Fruit fly (Drosophila melanogaster) whole organism, pupa: ENCODE measurements around the gene CG43094.
A peak's percentile ranks its signal among the peaks of the same experiment; 100 is the strongest.

ENCODE experiments used
- CG10348 ChIP-seq: fragments of 200-800 bp; sonication (Bioruptor generic); IDR thresholded peaks from 2 replicates; pipeline ENCODE4 v1.3.6; 2022; ENCODE audit warnings: missing biosample characterization, missing genetic modification characterization
- CG12605 ChIP-seq: fragments of 200-800 bp; sonication (Bioruptor generic); IDR thresholded peaks from 2 replicates; pipeline ENCODE4 v1.3.6; 2022; ENCODE audit warnings: missing biosample characterization, missing genetic modification characterization
- CG13204 ChIP-seq: fragments of 200-800 bp; sonication (Bioruptor generic); optimal IDR thresholded peaks from 2 replicates; lab custom pipeline; 2018; ENCODE audit warnings: missing biosample characterization, mild to moderate bottlenecking, missing genetic modification characterization, moderate library complexity
- CG14655 ChIP-seq: fragments of 200-800 bp; sonication (Bioruptor generic); optimal IDR thresholded peaks from 3 replicates; lab custom pipeline; 2017; ENCODE audit warnings: mild to moderate bottlenecking, missing biosample characterization, missing genetic modification reagents, missing genetic modification characterization
- CG15710 ChIP-seq: fragments of 200-800 bp; sonication (Bioruptor generic); optimal IDR thresholded peaks from 2 replicates; lab custom pipeline; 2018; ENCODE audit warnings: missing biosample characterization, mild to moderate bottlenecking, missing genetic modification characterization, moderate library complexity
- CG17806 ChIP-seq: fragments of 200-800 bp; sonication (Bioruptor generic); optimal IDR thresholded peaks from 2 replicates; lab custom pipeline; 2018; ENCODE audit warnings: missing biosample characterization, mild to moderate bottlenecking, missing genetic modification characterization, moderate library complexity
- CG32121 ChIP-seq: fragments of 200-800 bp; sonication (Bioruptor generic); IDR thresholded peaks from 2 replicates; pipeline ENCODE4 v1.3.6; 2022; ENCODE audit warnings: missing biosample characterization, missing genetic modification characterization
- CG34367 ChIP-seq: fragments of 200-800 bp; sonication (Bioruptor generic); optimal IDR thresholded peaks from 2 replicates; lab custom pipeline; 2018; ENCODE audit warnings: missing biosample characterization, mild to moderate bottlenecking, missing genetic modification characterization
- CG4496 ChIP-seq: fragments of 200-800 bp; sonication (Bioruptor generic); IDR thresholded peaks from 3 replicates; pipeline ENCODE4 v1.3.6; 2022; ENCODE audit warnings: missing biosample characterization, missing genetic modification characterization
- CG8159 ChIP-seq: fragments of 200-800 bp; sonication (Bioruptor generic); optimal IDR thresholded peaks from 3 replicates; lab custom pipeline; 2018; ENCODE audit warnings: missing biosample characterization, mild to moderate bottlenecking, missing genetic modification characterization, moderate library complexity
- CG8301 ChIP-seq: fragments of 200-800 bp; sonication (Bioruptor generic); optimal IDR thresholded peaks from 2 replicates; lab custom pipeline; 2018; ENCODE audit warnings: missing biosample characterization, mild to moderate bottlenecking, missing genetic modification characterization
- CG9948 ChIP-seq: fragments of 200-800 bp; sonication (Bioruptor generic); optimal IDR thresholded peaks from 2 replicates; lab custom pipeline; 2018; ENCODE audit warnings: missing biosample characterization, mild to moderate bottlenecking, missing genetic modification characterization, moderate library complexity
- D1 ChIP-seq: fragments of 200-800 bp; sonication (Bioruptor generic); optimal IDR thresholded peaks from 2 replicates; lab custom pipeline; 2018; ENCODE audit warnings: missing biosample characterization, mild to moderate bottlenecking, missing genetic modification characterization, moderate library complexity
- EcR ChIP-seq: fragments of 200-800 bp; sonication (Bioruptor generic); optimal IDR thresholded peaks from 3 replicates; lab custom pipeline; 2019; ENCODE audit warnings: missing biosample characterization, missing genetic modification characterization, mild to moderate bottlenecking, moderate library complexity, missing genetic modification reagents
- Ets98B ChIP-seq: fragments of 200-800 bp; sonication (Bioruptor generic); IDR thresholded peaks from 2 replicates; pipeline ENCODE4 v1.3.6; 2022; ENCODE audit warnings: missing biosample characterization, missing genetic modification characterization
- Pif1A ChIP-seq: fragments of 200-800 bp; sonication (Bioruptor generic); optimal IDR thresholded peaks from 3 replicates; lab custom pipeline; 2016; ENCODE audit warnings: missing biosample characterization, missing genetic modification characterization
- Pif1B ChIP-seq: fragments of 200-800 bp; sonication (Bioruptor generic); optimal IDR thresholded peaks from 3 replicates; lab custom pipeline; 2016; ENCODE audit warnings: missing biosample characterization, missing genetic modification characterization
- Snoo ChIP-seq: fragments of 200-800 bp; sonication (Bioruptor generic); optimal IDR thresholded peaks from 3 replicates; lab custom pipeline; 2017; ENCODE audit warnings: missing biosample characterization, mild to moderate bottlenecking, missing genetic modification characterization, inconsistent platforms
- fd96Ca ChIP-seq: fragments of 200-800 bp; sonication (Bioruptor generic); IDR thresholded peaks from 3 replicates; pipeline ENCODE4 v1.3.6; 2022; ENCODE audit warnings: missing biosample characterization, missing genetic modification characterization
- gl ChIP-seq: fragments of 200-800 bp; sonication (Bioruptor generic); optimal IDR thresholded peaks from 2 replicates; lab custom pipeline; 2018; ENCODE audit warnings: missing biosample characterization, mild to moderate bottlenecking, missing genetic modification characterization
- rn ChIP-seq: fragments of 200-800 bp; sonication (Bioruptor generic); IDR thresholded peaks from 2 replicates; pipeline ENCODE4 v1.3.6; 2022; ENCODE audit warnings: missing biosample characterization, missing genetic modification characterization

Gene CG43094

DNA sequence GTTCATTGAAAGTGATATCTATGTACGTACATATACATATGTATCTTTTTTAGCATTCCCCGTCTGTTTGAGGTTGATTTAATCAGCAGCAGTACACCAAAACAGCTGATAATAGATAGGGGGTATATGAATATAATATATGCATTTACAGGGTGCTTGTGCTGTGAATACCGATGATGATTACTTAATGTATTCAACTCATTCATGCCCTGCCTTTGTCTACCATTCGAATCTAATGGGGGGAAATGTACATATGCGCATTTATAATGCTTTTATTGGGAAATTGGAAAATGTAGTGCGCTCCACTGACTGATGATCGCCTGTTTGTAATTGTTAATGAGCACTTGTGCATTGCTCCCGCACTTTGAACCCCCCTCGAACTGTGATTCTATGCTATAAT, 9.3 kb upstream of the CG43094 start:
- TF ChIP-seq gl (no peak), CG32121 (GFP tag; lab: Robert Waterston, UW) (0 out of 2 replicates have a peak, but pooled peaks have one; percentile 20), CG4496 (GFP tag; lab: Robert Waterston, UW) (peak; percentile 34; the same call in 1 of the 3 replicates)

DNA sequence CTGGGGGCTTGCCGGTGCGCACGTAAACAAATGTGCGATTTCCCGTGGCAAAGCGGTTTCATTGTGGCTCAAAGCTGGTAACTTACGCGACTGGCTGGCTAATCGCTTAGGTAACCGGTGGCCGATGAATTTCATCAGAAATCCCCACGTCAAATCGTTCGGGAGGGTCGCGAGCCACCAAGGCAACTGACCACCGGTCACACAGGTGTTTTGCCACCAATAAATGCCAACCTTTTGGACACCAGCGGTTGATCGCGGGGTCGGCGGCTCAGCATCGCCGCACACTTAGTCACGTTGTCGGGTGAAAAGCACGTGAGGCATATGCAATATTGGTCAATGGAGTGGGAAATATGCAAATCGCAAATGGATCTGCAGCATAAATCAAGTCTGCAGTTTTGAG, 5.7 kb upstream of the CG43094 start:
- TF ChIP-seq CG34367 (no peak), CG8301 (no peak), CG32121 (GFP tag; lab: Robert Waterston, UW) (no peak), CG9948 (tag; lab: Kevin White, UChicago) (no peak), Ets98B (no peak), CG14655 (GFP tag; lab: Kevin White, UChicago) (no peak), rn (GFP tag; lab: Robert Waterston, UW) (no peak), CG10348 (GFP tag; lab: Robert Waterston, UW) (no peak), CG12605 (GFP tag; lab: Robert Waterston, UW) (no peak)

DNA sequence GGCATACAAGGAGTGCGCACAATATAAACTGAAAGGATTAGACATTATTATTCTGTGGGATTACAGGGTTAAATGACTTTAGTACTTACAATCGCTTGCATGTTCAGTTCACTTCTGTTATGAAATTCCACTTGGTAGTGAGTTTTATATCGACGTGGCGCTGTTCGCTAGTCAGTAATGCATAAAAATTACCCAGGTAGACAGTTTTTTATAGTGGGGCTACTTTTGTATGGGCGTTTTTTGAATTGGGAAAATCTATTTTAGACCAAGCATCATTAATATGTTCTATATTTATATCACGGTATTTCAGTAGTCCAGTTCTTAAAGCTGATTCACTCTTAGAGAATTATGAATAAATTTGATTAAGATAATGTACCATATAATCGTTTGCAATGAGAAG, 883 bp upstream of the CG43094 start, which contains the start of gene CG43095:
CG43095 (minus strand) TSS at position 101 of the 400 bp plus-strand sequence.
- no peak for TF ChIP-seq CG8159 (tag; lab: Kevin White, UChicago)
- TF ChIP-seq CG17806 (tag; lab: Kevin White, UChicago) = no peak
- TF ChIP-seq CG32121 (GFP tag; lab: Robert Waterston, UW) = no peak
- no peak for TF ChIP-seq CG14655 (GFP tag; lab: Kevin White, UChicago)
- TF ChIP-seq CG4496 (GFP tag; lab: Robert Waterston, UW) = no peak
- no peak for TF ChIP-seq Snoo
- TF ChIP-seq CG13204 (GFP tag; lab: Kevin White, UChicago) = no peak
- TF ChIP-seq CG8301 = no peak
- TF ChIP-seq CG15710 = no peak
- TF ChIP-seq CG34367 = no peak
- no peak for TF ChIP-seq Pif1B (GFP tag; lab: Kevin White, UChicago)
- TF ChIP-seq EcR (GFP tag; lab: Kevin White, UChicago) = no peak
- TF ChIP-seq rn (GFP tag; lab: Robert Waterston, UW) = no peak
- no peak for TF ChIP-seq CG9948 (tag; lab: Kevin White, UChicago)
- TF ChIP-seq CG10348 (GFP tag; lab: Robert Waterston, UW) = no peak
- no peak for TF ChIP-seq D1 (tag; lab: Kevin White, UChicago)
- TF ChIP-seq Ets98B = no peak
- no peak for TF ChIP-seq gl

DNA sequence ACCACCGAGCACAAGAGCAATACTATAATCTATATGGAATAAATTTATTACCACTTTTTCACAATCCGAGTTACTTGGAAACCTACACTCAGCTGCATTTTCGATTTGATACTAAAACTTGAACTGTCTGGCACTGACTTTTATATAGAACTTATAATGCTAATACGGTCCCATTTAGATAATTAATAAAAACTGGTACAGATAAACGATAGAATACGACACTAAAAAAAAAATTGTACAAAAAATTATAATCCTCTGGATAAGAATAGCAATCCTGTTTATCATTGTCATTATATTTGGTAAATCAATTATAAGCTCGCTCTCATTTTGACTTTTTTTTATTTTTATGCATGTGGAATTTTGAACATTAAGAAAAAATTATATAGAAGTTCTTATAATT, 580 bp downstream of the CG43094 start, which contains the start of gene CG43093:
CG43093 (minus strand) TSS at position 101 of the 400 bp plus-strand sequence.
- TF ChIP-seq CG32121 (GFP tag; lab: Robert Waterston, UW) (no peak), CG17806 (tag; lab: Kevin White, UChicago) (no peak), EcR (GFP tag; lab: Kevin White, UChicago) (no peak), CG14655 (GFP tag; lab: Kevin White, UChicago) (no peak), Pif1A (GFP tag; lab: Kevin White, UChicago) (no peak), CG8301 (no peak), Snoo (no peak), CG12605 (GFP tag; lab: Robert Waterston, UW) (no peak), CG13204 (GFP tag; lab: Kevin White, UChicago) (no peak), CG10348 (GFP tag; lab: Robert Waterston, UW) (no peak), CG15710 (no peak), CG34367 (no peak), CG8159 (tag; lab: Kevin White, UChicago) (no peak)

DNA sequence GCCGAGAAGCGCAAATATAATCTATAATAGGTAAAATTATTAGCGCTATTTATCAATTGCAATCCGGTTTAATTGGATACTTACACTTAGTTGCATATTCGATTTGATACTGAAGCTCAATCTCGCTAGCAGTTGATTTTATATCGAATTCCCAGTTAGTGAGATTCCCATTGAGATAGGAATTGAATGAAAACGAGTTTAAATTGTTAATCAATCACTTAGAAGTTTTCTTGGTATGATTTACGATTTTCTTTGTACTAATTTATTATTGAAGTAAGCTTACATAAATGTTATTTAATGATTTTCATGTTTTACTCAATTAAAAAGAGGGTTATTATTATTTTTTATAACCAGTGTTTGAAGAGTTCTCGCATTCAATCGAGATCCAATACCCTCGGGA, 1.2 kb downstream of the CG43094 start, which contains the start of gene CG43092:
CG43092 (minus strand) TSS at position 101 of the 400 bp plus-strand sequence.
- TF ChIP-seq Pif1A (GFP tag; lab: Kevin White, UChicago) = no peak
- no peak for TF ChIP-seq CG17806 (tag; lab: Kevin White, UChicago)
- TF ChIP-seq CG32121 (GFP tag; lab: Robert Waterston, UW) = no peak
- no peak for TF ChIP-seq CG9948 (tag; lab: Kevin White, UChicago)
- no peak for TF ChIP-seq D1 (tag; lab: Kevin White, UChicago)
- no peak for TF ChIP-seq CG8301
- TF ChIP-seq EcR (GFP tag; lab: Kevin White, UChicago) = no peak
- no peak for TF ChIP-seq Ets98B
- TF ChIP-seq CG8159 (tag; lab: Kevin White, UChicago) = no peak
- TF ChIP-seq CG14655 (GFP tag; lab: Kevin White, UChicago) = no peak
- no peak for TF ChIP-seq Snoo
- TF ChIP-seq rn (GFP tag; lab: Robert Waterston, UW) = no peak
- TF ChIP-seq CG10348 (GFP tag; lab: Robert Waterston, UW) = no peak
- no peak for TF ChIP-seq CG12605 (GFP tag; lab: Robert Waterston, UW)

DNA sequence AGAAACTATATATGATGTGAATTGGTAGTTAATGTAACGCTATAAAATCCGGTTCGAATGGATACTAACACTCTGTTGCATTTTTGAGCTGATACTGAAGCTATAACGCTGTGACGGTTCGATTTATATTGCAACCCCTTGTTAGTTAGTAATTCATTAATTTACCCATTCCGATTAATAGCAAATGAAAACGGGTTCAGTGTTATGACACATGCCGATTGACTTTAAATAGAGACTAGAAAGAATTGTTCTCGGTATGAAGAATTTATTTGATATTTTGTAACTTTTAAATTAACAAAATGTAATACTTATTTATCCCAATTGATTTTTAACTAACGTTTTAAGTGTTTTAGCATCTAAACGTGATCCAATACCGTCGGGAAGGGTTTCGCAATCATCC, 2.2 kb downstream of the CG43094 start, which contains the start of gene CG43091:
CG43091 (minus strand) TSS at position 101 of the 400 bp plus-strand sequence.
- TF ChIP-seq fd96Ca (no peak), CG9948 (tag; lab: Kevin White, UChicago) (no peak), Pif1A (GFP tag; lab: Kevin White, UChicago) (no peak), EcR (GFP tag; lab: Kevin White, UChicago) (no peak), CG34367 (no peak), Pif1B (GFP tag; lab: Kevin White, UChicago) (no peak), D1 (tag; lab: Kevin White, UChicago) (no peak), CG8301 (no peak), CG32121 (GFP tag; lab: Robert Waterston, UW) (no peak), gl (no peak), Snoo (no peak), CG10348 (GFP tag; lab: Robert Waterston, UW) (no peak), CG4496 (GFP tag; lab: Robert Waterston, UW) (no peak), Ets98B (no peak)
- TF ChIP-seq, all 21 proteins: peak for 0
